Fruit fly (Drosophila melanogaster) whole organism, embryonic: ENCODE measurements around the gene SecCl.

Experiments used
- Atf-2 ChIP-seq: fragments of 200-800 bp; sonication (Bioruptor generic); optimal IDR thresholded peaks from 2 replicates; lab custom pipeline; 2016; ENCODE audit warnings: missing biosample characterization, missing genetic modification characterization
- BEAF-32 ChIP-seq: fragments of 200-800 bp; sonication (Bioruptor generic); optimal IDR thresholded peaks from 3 replicates; lab custom pipeline; 2017; ENCODE audit warnings: missing biosample characterization, missing genetic modification characterization, mild to moderate bottlenecking, moderate library complexity, missing genetic modification reagents
- C15 ChIP-seq: fragments of 200-800 bp; sonication (Bioruptor generic); IDR thresholded peaks from 3 replicates; pipeline ENCODE4 v1.3.6; 2022; ENCODE audit warnings: missing biosample characterization, missing genetic modification characterization
- CG11247 ChIP-seq: fragments of 200-800 bp; sonication (Bioruptor generic); IDR thresholded peaks from 2 replicates; pipeline ENCODE4 v1.3.6; 2022; ENCODE audit warnings: missing biosample characterization, missing genetic modification characterization
- CG11504 ChIP-seq: fragments of 200-800 bp; sonication (Bioruptor generic); optimal IDR thresholded peaks from 3 replicates; lab custom pipeline; 2019; ENCODE audit warnings: missing biosample characterization, mild to moderate bottlenecking, missing genetic modification characterization, moderate library complexity
- CG12942 ChIP-seq: fragments of 200-800 bp; sonication (Bioruptor generic); optimal IDR thresholded peaks from 3 replicates; lab custom pipeline; 2016; ENCODE audit warnings: missing biosample characterization, missing genetic modification characterization
- CG14667 ChIP-seq: fragments of 200-800 bp; sonication (Bioruptor generic); IDR thresholded peaks from 2 replicates; pipeline ENCODE4 v1.3.6; 2022; ENCODE audit warnings: missing biosample characterization, missing genetic modification characterization
- CG15269 ChIP-seq: fragments of 200-800 bp; sonication (Bioruptor generic); optimal IDR thresholded peaks from 2 replicates; lab custom pipeline; 2018; ENCODE audit warnings: missing biosample characterization, mild to moderate bottlenecking, missing genetic modification characterization, moderate library complexity
- CG16815 ChIP-seq: fragments of 200-800 bp; sonication (Bioruptor generic); optimal IDR thresholded peaks from 3 replicates; lab custom pipeline; 2017; ENCODE audit warnings: missing biosample characterization, mild to moderate bottlenecking, missing genetic modification characterization
- CG18262 ChIP-seq: fragments of 200-800 bp; optimal IDR thresholded peaks from 3 replicates; lab custom pipeline; 2019; ENCODE audit warnings: missing biosample characterization, mild to moderate bottlenecking, missing genetic modification characterization, moderate library complexity
- CG33213 ChIP-seq: fragments of 200-800 bp; sonication (Bioruptor generic); optimal IDR thresholded peaks from 3 replicates; lab custom pipeline; 2016; ENCODE audit warnings: missing biosample characterization, missing genetic modification characterization
- CG4282 ChIP-seq: fragments of 200-800 bp; sonication (Bioruptor generic); optimal IDR thresholded peaks from 2 replicates; lab custom pipeline; 2016; ENCODE audit warnings: missing biosample characterization, missing genetic modification characterization
- CG4424 ChIP-seq: fragments of 200-800 bp; sonication (Bioruptor generic); optimal IDR thresholded peaks from 3 replicates; lab custom pipeline; 2016; ENCODE audit warnings: missing biosample characterization, missing genetic modification characterization
- CG6689 ChIP-seq: fragments of 200-800 bp; sonication (Bioruptor generic); IDR thresholded peaks from 2 replicates; pipeline ENCODE4 v1.3.6; 2022; ENCODE audit warnings: missing biosample characterization, missing genetic modification characterization
- CG7745 ChIP-seq: fragments of 200-800 bp; sonication (Bioruptor generic); optimal IDR thresholded peaks from 2 replicates; lab custom pipeline; 2018; ENCODE audit warnings: missing biosample characterization, mild to moderate bottlenecking, missing genetic modification characterization, moderate library complexity
- CG8924 ChIP-seq: fragments of 200-800 bp; optimal IDR thresholded peaks from 3 replicates; lab custom pipeline; 2019; ENCODE audit warnings: missing biosample characterization, mild to moderate bottlenecking, missing genetic modification characterization, moderate library complexity
- CG9876 ChIP-seq: fragments of 200-800 bp; sonication (Bioruptor generic); optimal IDR thresholded peaks from 2 replicates; lab custom pipeline; 2016; ENCODE audit warnings: missing biosample characterization, missing genetic modification characterization
- Dad ChIP-seq: fragments of 200-800 bp; sonication (Bioruptor generic); optimal IDR thresholded peaks from 3 replicates; lab custom pipeline; 2016; ENCODE audit warnings: missing biosample characterization, missing genetic modification characterization
- Dll ChIP-seq: fragments of 200-800 bp; sonication (Bioruptor generic); IDR thresholded peaks from 4 replicates; pipeline ENCODE4 v1.3.6; 2022; ENCODE audit warnings: missing biosample characterization, missing genetic modification characterization; ENCODE audit not compliant: partially characterized antibody
- Fer2 ChIP-seq: fragments of 200-800 bp; sonication (Bioruptor generic); optimal IDR thresholded peaks from 2 replicates; lab custom pipeline; 2018; ENCODE audit warnings: missing biosample characterization, mild to moderate bottlenecking, missing genetic modification characterization, moderate library complexity
- Hr78 ChIP-seq, 2 experiments: fragments of 200-800 bp in 1 of 2; fragments of >200 bp in 1 of 2; sonication (Bioruptor generic) in 1 of 2; optimal IDR thresholded peaks; 2 replicates each; lab custom pipeline; 2017 to 2019; ENCODE audit warnings: missing biosample characterization in 2 of 2, missing genetic modification characterization in 2 of 2, mild to moderate bottlenecking in 1 of 2, moderate library complexity in 1 of 2
- Mrtf ChIP-seq: fragments of 200-800 bp; sonication (Bioruptor generic); IDR thresholded peaks from 3 replicates; pipeline ENCODE4 v1.3.6; 2022; ENCODE audit warnings: missing biosample characterization, missing genetic modification characterization
- Oli ChIP-seq: fragments of 200-800 bp; sonication (Bioruptor generic); optimal IDR thresholded peaks from 2 replicates; lab custom pipeline; 2018; ENCODE audit warnings: missing biosample characterization, mild to moderate bottlenecking, missing genetic modification characterization, moderate library complexity
- Optix ChIP-seq: fragments of 200-800 bp; sonication (Bioruptor generic); IDR thresholded peaks from 3 replicates; pipeline ENCODE4 v1.3.6; 2022; ENCODE audit warnings: missing biosample characterization, missing genetic modification characterization
- Side ChIP-seq: fragments of 200-800 bp; sonication (Bioruptor generic); optimal IDR thresholded peaks from 2 replicates; lab custom pipeline; 2016; ENCODE audit warnings: missing biosample characterization, missing genetic modification characterization
- Six4 ChIP-seq: fragments of 200-800 bp; sonication (Bioruptor generic); optimal IDR thresholded peaks from 2 replicates; lab custom pipeline; 2016; ENCODE audit warnings: missing biosample characterization, missing genetic modification characterization
- Spps ChIP-seq: fragments of 200-800 bp; sonication (Bioruptor generic); optimal IDR thresholded peaks from 2 replicates; lab custom pipeline; 2018; ENCODE audit warnings: missing biosample characterization, mild to moderate bottlenecking, missing genetic modification characterization
- TFAM ChIP-seq: fragments of 200-800 bp; sonication (Bioruptor generic); optimal IDR thresholded peaks from 2 replicates; lab custom pipeline; 2017; ENCODE audit warnings: missing biosample characterization, missing genetic modification characterization, inconsistent platforms
- Taf1 ChIP-seq: fragments of 200-800 bp; sonication (Bioruptor generic); IDR thresholded peaks from 2 replicates; pipeline ENCODE4 v1.3.6; 2022; ENCODE audit warnings: missing biosample characterization, missing genetic modification characterization
- Xbp1 ChIP-seq: fragments of 200-800 bp; sonication (Bioruptor generic); optimal IDR thresholded peaks from 3 replicates; lab custom pipeline; 2016; ENCODE audit warnings: missing biosample characterization, mild to moderate bottlenecking, missing genetic modification characterization
- dm ChIP-seq: fragments of 200-800 bp; sonication (Bioruptor generic); optimal IDR thresholded peaks from 3 replicates; lab custom pipeline; 2016; ENCODE audit warnings: missing biosample characterization, missing genetic modification characterization
- dmrt11E ChIP-seq: fragments of 200-800 bp; sonication (Bioruptor generic); optimal IDR thresholded peaks from 3 replicates; lab custom pipeline; 2018; ENCODE audit warnings: missing biosample characterization, mild to moderate bottlenecking, missing genetic modification characterization, moderate library complexity
- dpn ChIP-seq, 2 experiments: fragments of 200-800 bp; sonication (Bioruptor generic); optimal IDR thresholded peaks; 3 replicates each; lab custom pipeline; 2016; ENCODE audit warnings: missing biosample characterization in 2 of 2, missing genetic modification characterization in 2 of 2
- esg ChIP-seq: fragments of 200-800 bp; sonication (Bioruptor generic); conservative IDR thresholded peaks from 2 replicates; pipeline ENCODE4 v1.3.6; 2022; ENCODE audit warnings: missing biosample characterization, missing genetic modification characterization
- gem ChIP-seq: fragments of 200-800 bp; sonication (Bioruptor generic); optimal IDR thresholded peaks from 2 replicates; lab custom pipeline; 2019; ENCODE audit warnings: missing biosample characterization, mild to moderate bottlenecking, missing genetic modification characterization, moderate library complexity
- grn ChIP-seq: fragments of 200-800 bp; sonication (Bioruptor generic); optimal IDR thresholded peaks from 3 replicates; lab custom pipeline; 2017; ENCODE audit warnings: missing biosample characterization, missing genetic modification characterization
- ind ChIP-seq: fragments of 200-800 bp; sonication (Bioruptor generic); optimal IDR thresholded peaks from 3 replicates; lab custom pipeline; 2016; ENCODE audit warnings: missing biosample characterization, missing genetic modification characterization
- kah ChIP-seq: fragments of 200-800 bp; sonication (Bioruptor generic); optimal IDR thresholded peaks from 2 replicates; lab custom pipeline; 2018; ENCODE audit warnings: missing biosample characterization, mild to moderate bottlenecking, missing genetic modification characterization
- knrl ChIP-seq: fragments of 200-800 bp; sonication (Bioruptor generic); IDR thresholded peaks from 3 replicates; pipeline ENCODE4 v1.3.6; 2022; ENCODE audit warnings: missing biosample characterization, missing genetic modification characterization; ENCODE audit not compliant: partially characterized antibody
- p53 ChIP-seq: fragments of 200-800 bp; sonication (Bioruptor generic); optimal IDR thresholded peaks from 2 replicates; lab custom pipeline; 2016; ENCODE audit warnings: missing biosample characterization, missing genetic modification characterization
- sim ChIP-seq: fragments of 200-800 bp; sonication (Bioruptor generic); IDR thresholded peaks from 2 replicates; pipeline ENCODE4 v1.3.6; 2022; ENCODE audit warnings: missing biosample characterization, missing genetic modification characterization
- sisA ChIP-seq: fragments of 200-800 bp; sonication (Bioruptor generic); IDR thresholded peaks from 2 replicates; pipeline ENCODE4 v1.3.6; 2022; ENCODE audit warnings: missing biosample characterization, missing genetic modification characterization
- slou ChIP-seq: fragments of 200-800 bp; sonication (Bioruptor generic); optimal IDR thresholded peaks from 3 replicates; lab custom pipeline; 2016; ENCODE audit warnings: missing biosample characterization, missing genetic modification characterization
- ssp ChIP-seq: fragments of 200-800 bp; sonication (Bioruptor generic); IDR thresholded peaks from 2 replicates; pipeline ENCODE4 v1.3.6; 2022; ENCODE audit warnings: missing biosample characterization, missing genetic modification characterization
- stc ChIP-seq: fragments of 200-800 bp; sonication (Bioruptor generic); IDR thresholded peaks from 2 replicates; pipeline ENCODE4 v1.3.6; 2022; ENCODE audit warnings: missing biosample characterization, missing genetic modification characterization
- trh ChIP-seq: fragments of 200-800 bp; sonication (Bioruptor generic); optimal IDR thresholded peaks from 2 replicates; lab custom pipeline; 2016; ENCODE audit warnings: missing biosample characterization, missing genetic modification characterization
- ttk ChIP-seq: fragments of 200-800 bp; sonication (Bioruptor generic); IDR thresholded peaks from 2 replicates; pipeline ENCODE4 v2.1.2; 2022; ENCODE audit warnings: missing biosample characterization, missing genetic modification characterization
- twi ChIP-seq: fragments of 200-800 bp; optimal IDR thresholded peaks from 2 replicates; lab custom pipeline; 2019; ENCODE audit warnings: missing biosample characterization, mild to moderate bottlenecking, missing genetic modification characterization, moderate library complexity
- unpg ChIP-seq: fragments of 200-800 bp; sonication (Bioruptor generic); optimal IDR thresholded peaks from 3 replicates; lab custom pipeline; 2018; ENCODE audit warnings: missing biosample characterization, mild to moderate bottlenecking, missing genetic modification characterization, moderate library complexity
- vfl ChIP-seq: fragments of 200-800 bp; sonication (Bioruptor generic); optimal IDR thresholded peaks from 2 replicates; lab custom pipeline; 2016; ENCODE audit warnings: missing biosample characterization, missing genetic modification characterization
- wor ChIP-seq: fragments of 200-800 bp; sonication (Bioruptor generic); IDR thresholded peaks from 2 replicates; pipeline ENCODE4 v1.3.6; 2022; ENCODE audit warnings: missing biosample characterization, missing genetic modification characterization

SecCl gene

dm6 chr3L:17496871-17497492 lies 27.1 kb downstream of the SecCl start (continued):
- no peak for TF ChIP-seq knrl (GFP tag; lab: Robert Waterston, UW)
- TF ChIP-seq Taf1 (GFP tag; lab: Robert Waterston, UW), result no peak
- TF ChIP-seq CG7745, result no peak
- TF ChIP-seq esg (GFP tag; lab: Robert Waterston, UW), result no peak
- TF ChIP-seq Mrtf (GFP tag; lab: Robert Waterston, UW), result no peak
- TF ChIP-seq CG16815 (GFP tag; lab: Kevin White, UChicago), result no peak
- peak; percentile 2 to 5 for TF ChIP-seq dpn (GFP tag; optimal IDR thresholded peaks at IDR 0.05; lab: Kevin White, UChicago)
- no peak for TF ChIP-seq CG4424 (GFP tag; lab: Kevin White, UChicago)
- no peak for TF ChIP-seq Dad (GFP tag; lab: Kevin White, UChicago)
- no peak for TF ChIP-seq BEAF-32
- TF ChIP-seq p53 (GFP tag; lab: Kevin White, UChicago), result no peak
- TF ChIP-seq Dll, result no peak
- TF ChIP-seq C15, result no peak
- TF ChIP-seq vfl (GFP tag; lab: Kevin White, UChicago), result no peak
- TF ChIP-seq ind (GFP tag; lab: Kevin White, UChicago), result no peak
- TF ChIP-seq CG4282 (GFP tag; lab: Kevin White, UChicago), result no peak
- TF ChIP-seq Side (GFP tag; lab: Kevin White, UChicago), result no peak
- TF ChIP-seq wor (GFP tag; lab: Robert Waterston, UW), result no peak
- TF ChIP-seq stc (GFP tag; lab: Robert Waterston, UW), result peak; percentile 27; the same call in 1 of the 2 replicates
- no peak for TF ChIP-seq TFAM (GFP tag; lab: Kevin White, UChicago)
- TF ChIP-seq CG14667 (GFP tag; lab: Robert Waterston, UW), result no peak
- peak; percentile 29; the same call in 1 of the 2 replicates for TF ChIP-seq CG6689 (GFP tag; lab: Robert Waterston, UW)
- peak; percentile 19 for TF ChIP-seq Atf-2 (GFP tag; lab: Kevin White, UChicago)
- no peak for TF ChIP-seq grn
- TF ChIP-seq dmrt11E (tag; lab: Kevin White, UChicago), result peak; percentile 21
- no peak for TF ChIP-seq trh (GFP tag; lab: Kevin White, UChicago)
- TF ChIP-seq Oli (tag; lab: Kevin White, UChicago), result peak; percentile 38
- no peak for TF ChIP-seq CG8924
- no peak for TF ChIP-seq ssp (GFP tag; lab: Robert Waterston, UW)
- no peak for TF ChIP-seq CG9876 (GFP tag; lab: Kevin White, UChicago)
- peak; percentile 60 for TF ChIP-seq CG11504 (tag; lab: Kevin White, UChicago)
- TF ChIP-seq Six4 (GFP tag; lab: Kevin White, UChicago), result peak; percentile 15
- peak; percentile 35 for TF ChIP-seq unpg
- no peak for TF ChIP-seq dm
- TF ChIP-seq Fer2 (tag; lab: Kevin White, UChicago), result no peak
- peak; percentile 58 for TF ChIP-seq gem (tag; lab: Kevin White, UChicago)
- TF ChIP-seq twi, result no peak
- TF ChIP-seq ttk (GFP tag; lab: Robert Waterston, UW), result no peak
- TF ChIP-seq slou (GFP tag; lab: Kevin White, UChicago), result no peak
- TF ChIP-seq CG11247, result no peak
- TF ChIP-seq Spps (tag; lab: Kevin White, UChicago), result no peak
- TF ChIP-seq CG18262 (tag; lab: Kevin White, UChicago), result peak; percentile 33
- TF ChIP-seq Xbp1 (GFP tag; lab: Kevin White, UChicago), result no peak
- no peak for TF ChIP-seq sim (GFP tag; lab: Robert Waterston, UW)
- TF ChIP-seq CG12942 (GFP tag; lab: Kevin White, UChicago), result peak; percentile 22
- no peak for TF ChIP-seq sisA (GFP tag; lab: Robert Waterston, UW)
- no peak for TF ChIP-seq CG33213 (GFP tag; lab: Kevin White, UChicago)
- TF ChIP-seq Hr78 (GFP tag; optimal IDR thresholded peaks at IDR 0.05; lab: Kevin White, UChicago), result no peak
- TF ChIP-seq Optix (GFP tag; lab: Robert Waterston, UW), result no peak
- TF ChIP-seq kah, result no peak
- TF ChIP-seq CG15269 (tag; lab: Kevin White, UChicago), result peak; percentile 1
